Worm (Caenorhabditis elegans) whole organism, late embryonic: ENCODE measurements around the gene lsy-2.

Experiments used
- ceh-19 ChIP-seq: fragments of 200-800 bp; sonication (Bioruptor generic); optimal IDR thresholded peaks from 2 replicates; lab custom pipeline; 2018; ENCODE audit warnings: mild to moderate bottlenecking, missing genetic modification characterization, missing compliant biosample characterization
- ceh-2 ChIP-seq: sonication (generic microtip); optimal IDR thresholded peaks from 2 replicates; lab custom pipeline; 2016; ENCODE audit warnings: missing genotype, missing genetic modification characterization, missing compliant biosample characterization
- dmd-4 ChIP-seq: sonication (generic microtip); optimal IDR thresholded peaks from 2 replicates; lab custom pipeline; 2016; ENCODE audit warnings: borderline replicate concordance, missing genetic modification characterization, missing compliant biosample characterization
- fkh-10 ChIP-seq: fragments of 150-350 bp; optimal IDR thresholded peaks from 2 replicates; lab custom pipeline; 2014; ENCODE audit warnings: missing biosample characterization, missing genetic modification reagents, missing genetic modification characterization
- hlh-6 ChIP-seq: sonication (generic microtip); optimal IDR thresholded peaks from 2 replicates; lab custom pipeline; 2016; ENCODE audit warnings: missing genotype, missing genetic modification characterization, missing compliant biosample characterization
- nhr-11 ChIP-seq: fragments of 150-350 bp; optimal IDR thresholded peaks from 2 replicates; lab custom pipeline; 2014; ENCODE audit warnings: missing biosample characterization, missing genetic modification characterization

DNA sequence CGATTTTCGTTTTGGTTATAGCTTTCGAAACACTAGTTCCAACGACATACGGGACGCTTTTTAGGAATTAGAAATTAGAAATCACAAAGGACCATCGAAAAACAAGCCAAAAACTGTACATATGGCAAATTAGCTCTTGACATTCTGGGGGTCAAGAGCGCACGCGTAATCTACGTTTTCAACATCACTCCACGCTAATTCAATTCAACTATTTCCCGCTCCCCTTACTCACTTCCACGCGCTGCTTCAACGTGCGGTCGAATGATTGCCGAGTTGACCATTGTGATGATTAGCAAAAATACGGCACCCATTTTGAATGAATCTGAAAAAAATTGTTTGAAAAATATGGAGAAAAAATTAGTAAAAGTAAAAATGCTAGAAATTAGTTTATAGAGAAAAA is 43.9 kb upstream of the lsy-2 start:
- TF ChIP-seq hlh-6 (tag; lab: Kevin White, UChicago) (no peak), fkh-10 (GFP tag; lab: Kevin White, UChicago) (no peak), nhr-11 (tag; lab: Kevin White, UChicago) (no peak), ceh-19 (GFP tag; lab: Kevin White, UChicago) (no peak), dmd-4 (tag; lab: Kevin White, UChicago) (no peak), ceh-2 (tag; lab: Kevin White, UChicago) (no peak)
